Worm (Caenorhabditis elegans) whole organism, L2 larva: ENCODE results near the gene F10C2.3.

Experiments
- ama-1 ChIP-seq: fragments of 150-350 bp; optimal IDR thresholded peaks from 2 replicates; lab custom pipeline; 2018; ENCODE audit warnings: inconsistent platforms
- egl-27 ChIP-seq: sonication (generic microtip); optimal IDR thresholded peaks from 3 replicates; lab custom pipeline; 2017; ENCODE audit warnings: missing biosample characterization, missing genetic modification reagents, missing genetic modification characterization
- fos-1 ChIP-seq: fragments of 150-350 bp; optimal IDR thresholded peaks from 2 replicates; lab custom pipeline; 2014; ENCODE audit warnings: missing biosample characterization, missing genetic modification characterization
- gmeb-1 ChIP-seq: fragments of 150-350 bp; optimal IDR thresholded peaks from 2 replicates; lab custom pipeline; 2014; ENCODE audit warnings: missing biosample characterization, missing genetic modification characterization
- lsy-2 ChIP-seq, 2 experiments: fragments of 150-350 bp in 1 of 2; sonication (generic microtip) in 1 of 2; optimal IDR thresholded peaks; 2 replicates each; lab custom pipeline; 2014 to 2017; ENCODE audit warnings: missing biosample characterization in 2 of 2, missing genetic modification characterization in 2 of 2
- nhr-10 ChIP-seq: sonication (generic microtip); optimal IDR thresholded peaks from 2 replicates; lab custom pipeline; 2017; ENCODE audit warnings: missing biosample characterization, missing genetic modification characterization
- nhr-129 ChIP-seq: fragments of 150-350 bp; optimal IDR thresholded peaks from 2 replicates; lab custom pipeline; 2014; ENCODE audit warnings: missing biosample characterization, missing genetic modification characterization
- nhr-21 ChIP-seq: fragments of 150-350 bp; optimal IDR thresholded peaks from 2 replicates; lab custom pipeline; 2014; ENCODE audit warnings: missing biosample characterization, missing genetic modification characterization
- skn-1 ChIP-seq: sonication (generic microtip); optimal IDR thresholded peaks from 2 replicates; lab custom pipeline; 2017; ENCODE audit warnings: missing biosample characterization, missing genetic modification characterization
- snpc-4 ChIP-seq: fragments of 150-350 bp; optimal IDR thresholded peaks from 2 replicates; lab custom pipeline; 2014; ENCODE audit warnings: missing biosample characterization, missing genetic modification characterization
- unc-39 ChIP-seq: fragments of 150-350 bp; optimal IDR thresholded peaks from 2 replicates; lab custom pipeline; 2014; ENCODE audit warnings: missing biosample characterization, missing genetic modification characterization

DNA sequence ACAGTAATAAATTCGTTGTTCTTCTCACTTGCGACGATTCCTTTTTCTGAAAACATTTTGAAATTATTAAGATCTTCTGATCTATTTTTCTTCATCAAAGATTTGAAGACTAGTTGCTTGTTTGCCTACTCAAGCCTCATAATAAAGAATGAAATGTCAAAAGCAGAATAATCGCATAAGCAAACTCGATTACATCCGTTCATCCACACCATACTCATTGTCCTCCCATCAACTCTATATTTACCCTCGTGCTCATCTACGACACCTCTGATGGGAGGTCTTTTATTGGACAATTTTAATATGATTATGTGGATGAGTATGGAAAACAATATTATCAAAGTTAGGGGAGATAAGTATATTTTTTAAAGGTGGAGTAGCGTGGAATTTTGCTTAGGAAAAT is 13.7 kb downstream of the F10C2.3 start:
- TF ChIP-seq snpc-4 (no peak), gmeb-1 (tag; lab: Kevin White, UChicago) (no peak), nhr-21 (tag; lab: Kevin White, UChicago) (no peak), unc-39 (no peak), nhr-129 (tag; lab: Kevin White, UChicago) (no peak), egl-27 (tag; lab: Kevin White, UChicago) (no peak), ama-1 (lab: Kevin White, UChicago) (no peak), lsy-2 (tag; optimal IDR thresholded peaks at IDR 0.05; lab: Kevin White, UChicago) (no peak), skn-1 (tag; lab: Kevin White, UChicago) (no peak), nhr-10 (tag; lab: Kevin White, UChicago) (no peak), fos-1 (no peak)
